Worm (Caenorhabditis elegans): ENCODE results near the gene C44C10.10.

The C44C10.10 gene

DNA sequence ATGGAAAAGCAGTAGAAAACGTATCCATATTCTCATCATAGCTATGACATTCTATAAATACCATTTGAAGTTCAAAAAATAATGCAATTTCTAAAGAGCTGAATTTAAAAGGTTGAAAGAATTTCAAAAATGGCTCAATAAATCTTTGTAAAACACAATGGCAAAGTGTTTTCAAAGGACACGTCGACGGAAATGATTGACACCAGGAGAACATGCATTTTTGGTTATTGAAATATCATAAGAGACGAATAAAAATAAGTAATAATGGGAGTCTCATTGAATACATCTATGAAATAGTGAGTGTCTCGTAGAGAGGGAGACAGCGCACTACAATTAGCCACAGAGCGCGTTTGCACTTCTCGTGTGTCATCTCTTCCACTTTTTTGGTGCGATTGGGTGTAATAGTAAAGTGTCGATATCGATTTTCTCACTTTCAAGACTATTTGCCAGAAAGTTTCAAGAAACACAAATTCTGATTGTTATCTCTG is 33.6 kb upstream of the C44C10.10 start, which contains the start of gene T04F8.2:
Gene T04F8.2 (minus strand): TSS at position 51 of the 488 bp plus-strand sequence.
- TF ChIP-seq nhr-23 (tag; optimal IDR thresholded peaks at IDR 0.05) (peak; percentile 56), lin-15B (tag; optimal IDR thresholded peaks at IDR 0.05) (peak; percentile 50), skn-1 (tag; optimal IDR thresholded peaks at IDR 0.05) (peak; percentile 58), elt-2 (tag; optimal IDR thresholded peaks at IDR 0.05) (peak; percentile 50), ztf-11 (tag; optimal IDR thresholded peaks at IDR 0.05) (no peak), lin-39 (tag; optimal IDR thresholded peaks at IDR 0.05) (peak; percentile 69), nhr-76 (tag; optimal IDR thresholded peaks at IDR 0.05) (no peak), lsy-12 (tag; optimal IDR thresholded peaks at IDR 0.05) (no peak), snpc-4 (tag; optimal IDR thresholded peaks at IDR 0.05) (peak; percentile 58), ztf-4 (tag; optimal IDR thresholded peaks at IDR 0.05) (no peak), nfya-1 (tag; optimal IDR thresholded peaks at IDR 0.05; ENCODE audit: insufficient read depth) (peak; percentile 68), ceh-28 (tag; optimal IDR thresholded peaks at IDR 0.05) (peak; percentile 49), hmg-11 (tag; optimal IDR thresholded peaks at IDR 0.05) (peak; percentile 59), mdl-1 (tag; optimal IDR thresholded peaks at IDR 0.05) (no peak), eor-1 (tag; optimal IDR thresholded peaks at IDR 0.05) (no peak), egl-5 (tag; optimal IDR thresholded peaks at IDR 0.05) (peak; percentile 64), nhr-43 (tag; optimal IDR thresholded peaks at IDR 0.05; ENCODE audit: poor library complexity, severe bottlenecking) (peak; percentile 21), ZK546.5 (tag; optimal IDR thresholded peaks at IDR 0.05) (no peak), jun-1 (tag; optimal IDR thresholded peaks at IDR 0.05) (peak; percentile 28), pha-4 (tag; optimal IDR thresholded peaks at IDR 0.05) (peak; percentile 86), pqm-1 (tag; optimal IDR thresholded peaks at IDR 0.05) (peak; percentile 42), nhr-25 (tag; optimal IDR thresholded peaks at IDR 0.05) (peak; percentile 63)

DNA sequence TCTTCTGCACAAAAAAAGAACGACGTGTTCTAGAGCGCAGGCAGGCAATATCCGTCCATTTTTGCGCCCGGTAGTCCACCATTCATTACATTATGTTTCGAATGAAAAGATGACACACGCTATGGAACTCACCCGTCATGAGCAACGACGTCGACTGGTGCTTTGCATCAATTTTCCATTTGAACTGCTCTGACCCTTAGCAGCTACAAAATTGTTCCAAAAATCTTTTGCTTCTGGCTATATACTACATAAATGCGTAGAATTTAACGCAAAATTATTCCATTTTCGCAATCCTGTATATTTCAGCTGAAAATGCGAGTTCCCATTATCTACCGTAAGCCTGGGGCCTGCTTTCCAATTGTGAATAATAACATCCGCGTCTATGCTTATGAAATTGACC is 31.8 kb upstream of the C44C10.10 start, which contains the start of gene T04F8.3:
Gene T04F8.3 (plus strand): TSS at position 301 of the 400 bp plus-strand sequence.
- TF ChIP-seq mdl-1 (tag; optimal IDR thresholded peaks at IDR 0.05) (no peak), egl-5 (tag; optimal IDR thresholded peaks at IDR 0.05) (no peak), lin-39 (tag; optimal IDR thresholded peaks at IDR 0.05) (no peak), ceh-16 (tag; optimal IDR thresholded peaks at IDR 0.05) (no peak), nhr-77 (tag; optimal IDR thresholded peaks at IDR 0.05) (no peak), lin-15B (tag; optimal IDR thresholded peaks at IDR 0.05) (no peak), aly-2 (tag; optimal IDR thresholded peaks at IDR 0.05) (no peak), nfya-1 (tag; optimal IDR thresholded peaks at IDR 0.05; ENCODE audit: insufficient read depth) (no peak), tbx-2 (tag; optimal IDR thresholded peaks at IDR 0.05) (no peak), pha-4 (tag; optimal IDR thresholded peaks at IDR 0.05) (no peak), skn-1 (tag; optimal IDR thresholded peaks at IDR 0.05) (no peak), lsy-12 (tag; optimal IDR thresholded peaks at IDR 0.05) (no peak), elt-2 (tag; optimal IDR thresholded peaks at IDR 0.05) (no peak), fkh-10 (GFP tag; optimal IDR thresholded peaks at IDR 0.05) (no peak)

DNA sequence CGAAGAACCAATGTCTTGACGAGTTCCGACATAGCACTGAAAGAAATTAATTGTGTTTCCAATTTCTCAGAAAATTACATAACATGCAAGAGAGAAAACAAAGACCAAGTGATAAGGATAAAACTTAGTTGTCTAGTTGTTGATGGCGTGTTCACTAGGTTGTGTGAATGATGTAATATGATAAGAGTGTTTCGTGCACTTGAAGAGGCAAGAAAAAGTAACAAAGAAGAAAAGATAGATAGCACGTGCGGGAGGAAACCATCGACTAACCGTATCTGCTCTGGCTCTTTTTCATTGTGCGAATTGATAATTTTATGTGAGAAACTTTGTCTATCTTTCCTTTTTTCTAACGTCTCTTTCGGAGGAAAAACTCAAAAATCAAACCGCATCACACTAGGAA is 28.5 kb upstream of the C44C10.10 start, which contains the start of gene sfxn-1.5:
Gene sfxn-1.5 (minus strand): TSS at position 36 of the 400 bp plus-strand sequence.
- peak; percentile 69 for TF ChIP-seq mdl-1 (tag; optimal IDR thresholded peaks at IDR 0.05)
- TF ChIP-seq nhr-67 (tag; optimal IDR thresholded peaks at IDR 0.05), result no peak
- TF ChIP-seq aly-2 (tag; optimal IDR thresholded peaks at IDR 0.05), result no peak
- peak; percentile 98 for TF ChIP-seq pqm-1 (tag; optimal IDR thresholded peaks at IDR 0.05)
- TF ChIP-seq egl-5 (tag; optimal IDR thresholded peaks at IDR 0.05), result no peak
- no peak for TF ChIP-seq nhr-23 (tag; optimal IDR thresholded peaks at IDR 0.05)
- TF ChIP-seq elt-2 (tag; optimal IDR thresholded peaks at IDR 0.05), result peak; percentile 99
- no peak for TF ChIP-seq hmg-11 (tag; optimal IDR thresholded peaks at IDR 0.05)
- peak; percentile 68 for TF ChIP-seq jun-1 (tag; optimal IDR thresholded peaks at IDR 0.05)
- TF ChIP-seq elt-3 (tag; optimal IDR thresholded peaks at IDR 0.05), result peak in 1 of 3 experiments; percentile 38
- no peak for TF ChIP-seq unc-62 (GFP tag; optimal IDR thresholded peaks at IDR 0.05)
- TF ChIP-seq pha-4 (tag; optimal IDR thresholded peaks at IDR 0.05), result peak; percentile 66

DNA sequence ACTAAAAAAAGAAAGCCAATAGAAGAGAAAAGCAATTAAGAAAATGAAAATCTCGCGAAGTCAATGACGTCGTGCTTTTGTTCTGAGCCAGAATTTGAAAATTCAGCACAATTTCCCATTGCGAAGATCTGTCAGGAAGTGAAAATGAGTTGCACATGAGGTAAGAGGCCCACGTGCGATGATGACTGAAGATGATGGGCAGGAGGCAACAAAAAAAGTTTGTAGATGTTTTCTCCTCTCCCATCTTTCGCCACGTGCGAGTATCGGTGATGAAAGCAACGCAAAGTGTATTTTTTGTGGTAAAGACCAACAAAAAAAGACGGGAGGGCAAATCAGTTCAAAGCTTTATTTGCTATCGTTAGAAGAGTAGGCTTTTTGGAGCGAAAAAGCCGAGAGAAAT is 28.0 kb upstream of the C44C10.10 start:
- TF ChIP-seq elt-1 (tag; optimal IDR thresholded peaks at IDR 0.05), result no peak
- peak; percentile 45 for TF ChIP-seq pha-4 (tag; optimal IDR thresholded peaks at IDR 0.05)

DNA sequence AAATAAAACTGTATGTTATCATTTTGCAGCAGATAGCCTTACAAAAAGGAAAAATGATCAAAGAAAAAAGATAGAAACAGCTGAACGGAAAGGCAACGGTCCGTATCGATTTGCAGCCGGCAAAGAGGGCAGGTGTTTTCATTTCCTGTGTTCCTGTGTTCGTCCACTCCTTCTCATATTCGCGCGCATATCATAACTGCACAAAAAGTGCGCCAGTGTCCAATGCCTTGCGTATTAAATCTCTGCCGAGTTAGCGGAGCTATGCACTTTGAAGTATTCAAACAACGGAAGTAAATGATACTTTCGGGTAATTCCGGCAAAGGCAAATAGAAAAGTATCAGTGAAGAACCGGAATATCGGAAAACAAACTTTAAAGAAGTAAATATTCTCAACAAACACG is 27.6 kb upstream of the C44C10.10 start:
- TF ChIP-seq nhr-11 (tag; optimal IDR thresholded peaks at IDR 0.05), result no peak
- TF ChIP-seq nhr-43 (tag; optimal IDR thresholded peaks at IDR 0.05; ENCODE audit: poor library complexity, severe bottlenecking), result no peak
- TF ChIP-seq zag-1 (tag; optimal IDR thresholded peaks at IDR 0.05), result no peak
- TF ChIP-seq ceh-9 (tag; optimal IDR thresholded peaks at IDR 0.05), result no peak
- TF ChIP-seq ceh-28 (tag; optimal IDR thresholded peaks at IDR 0.05), result peak; percentile 7
- TF ChIP-seq tbx-2 (tag; optimal IDR thresholded peaks at IDR 0.05), result no peak
- no peak for TF ChIP-seq ZK546.5 (tag; optimal IDR thresholded peaks at IDR 0.05)
- no peak for TF ChIP-seq nhr-77 (tag; optimal IDR thresholded peaks at IDR 0.05)
- no peak for TF ChIP-seq elt-2 (tag; optimal IDR thresholded peaks at IDR 0.05)
- TF ChIP-seq egl-5 (tag; optimal IDR thresholded peaks at IDR 0.05), result no peak
- no peak for TF ChIP-seq ceh-16 (tag; optimal IDR thresholded peaks at IDR 0.05)
- TF ChIP-seq hmg-11 (tag; optimal IDR thresholded peaks at IDR 0.05), result peak; percentile 16
- no peak for TF ChIP-seq fos-1 (tag; optimal IDR thresholded peaks at IDR 0.05)
- TF ChIP-seq nhr-237 (tag; optimal IDR thresholded peaks at IDR 0.05), result no peak
- TF ChIP-seq ztf-4 (tag; optimal IDR thresholded peaks at IDR 0.05), result no peak
- no peak for TF ChIP-seq egl-27 (tag; optimal IDR thresholded peaks at IDR 0.05)
- TF ChIP-seq pha-4 (tag; optimal IDR thresholded peaks at IDR 0.05), result peak; percentile 4
- no peak for TF ChIP-seq snpc-4 (tag; optimal IDR thresholded peaks at IDR 0.05)
